Worm (Caenorhabditis elegans): ENCODE measurements around the gene K09A9.8.

DNA sequence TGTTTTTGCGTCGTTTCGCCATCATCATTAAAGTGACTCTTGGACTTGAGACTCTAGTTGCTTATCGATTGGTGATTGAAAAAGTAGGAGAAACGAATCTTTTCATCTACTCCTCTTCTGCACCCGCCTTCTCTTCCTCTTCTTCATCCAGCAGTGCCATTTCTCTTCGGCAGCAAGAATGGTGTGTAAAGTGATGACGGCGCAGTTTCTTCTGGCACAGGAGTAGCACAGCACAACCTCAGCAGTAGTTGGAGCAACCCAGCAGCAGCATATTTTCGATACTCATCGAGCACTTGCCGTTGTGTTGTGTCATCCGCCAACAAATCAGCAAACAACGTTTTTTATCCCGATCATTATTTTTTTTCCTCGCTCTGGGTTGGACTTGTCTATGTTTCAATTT, 21.5 kb downstream of the K09A9.8 start:
- TF ChIP-seq gmeb-1 (tag; optimal IDR thresholded peaks at IDR 0.05) (no peak), snpc-4 (tag; optimal IDR thresholded peaks at IDR 0.05) (no peak), peb-1 (tag; optimal IDR thresholded peaks at IDR 0.05) (no peak), nhr-12 (tag; optimal IDR thresholded peaks at IDR 0.05) (no peak), unc-39 (tag; optimal IDR thresholded peaks at IDR 0.05) (no peak), egl-27 (tag; optimal IDR thresholded peaks at IDR 0.05) (no peak), ceh-82 (tag; optimal IDR thresholded peaks at IDR 0.05) (no peak), skn-1 (tag; optimal IDR thresholded peaks at IDR 0.05) (no peak), lin-39 (tag; optimal IDR thresholded peaks at IDR 0.05) (no peak), nhr-23 (tag; optimal IDR thresholded peaks at IDR 0.05) (no peak), unc-62 (GFP tag; optimal IDR thresholded peaks at IDR 0.05) (no peak), unc-55 (GFP tag; optimal IDR thresholded peaks at IDR 0.05) (no peak)

Data from whole organism, L2 larva.